Fruit fly (Drosophila melanogaster): ENCODE measurements around the gene CG32640.

DNA sequence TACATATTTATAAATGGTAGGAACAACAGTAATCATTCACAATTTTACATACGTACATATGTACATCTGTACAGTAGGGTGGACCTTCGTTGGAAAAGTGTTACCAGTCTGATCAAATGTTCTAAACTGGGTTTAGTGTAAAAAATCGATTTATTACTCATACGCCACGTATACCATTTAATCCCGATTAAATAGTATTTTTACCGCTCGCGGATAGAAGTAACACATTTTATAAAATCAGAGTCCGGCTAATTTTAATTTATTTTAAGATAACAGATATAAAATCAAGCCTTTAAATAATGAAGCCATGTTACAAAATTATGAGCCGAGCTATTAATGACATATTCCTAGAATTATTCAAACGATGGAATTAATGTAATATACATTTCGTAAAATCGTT is 42.6 kb downstream of the CG32640 start:
- TF ChIP-seq CG5245 (GFP tag; optimal IDR thresholded peaks at IDR 0.05): no peak
- TF ChIP-seq CG42726 (GFP tag; IDR thresholded peaks at IDR 0.05; ENCODE audit: partially characterized antibody): no peak
- no peak for TF ChIP-seq CG10959 (GFP tag; IDR thresholded peaks at IDR 0.05)
- no peak for TF ChIP-seq Sin3A (optimal IDR thresholded peaks at IDR 0.05)
- TF ChIP-seq sima (GFP tag; optimal IDR thresholded peaks at IDR 0.05): no peak
- TF ChIP-seq gsb-n (tag; optimal IDR thresholded peaks at IDR 0.05): no peak
- no peak for TF ChIP-seq CG9876 (GFP tag; optimal IDR thresholded peaks at IDR 0.05)
- no peak for TF ChIP-seq CG30020 (tag; optimal IDR thresholded peaks at IDR 0.05)
- TF ChIP-seq CG6791 (GFP tag; IDR thresholded peaks at IDR 0.05; ENCODE audit: partially characterized antibody): no peak
- no peak for TF ChIP-seq Dref (GFP tag; IDR thresholded peaks at IDR 0.05)
- TF ChIP-seq tio (GFP tag; optimal IDR thresholded peaks at IDR 0.05): no peak
- TF ChIP-seq B-H2 (GFP tag; optimal IDR thresholded peaks at IDR 0.05): no peak

Data from whole organism, embryonic.